Worm (Caenorhabditis elegans): ENCODE results near the gene Y43E12A.3.

DNA sequence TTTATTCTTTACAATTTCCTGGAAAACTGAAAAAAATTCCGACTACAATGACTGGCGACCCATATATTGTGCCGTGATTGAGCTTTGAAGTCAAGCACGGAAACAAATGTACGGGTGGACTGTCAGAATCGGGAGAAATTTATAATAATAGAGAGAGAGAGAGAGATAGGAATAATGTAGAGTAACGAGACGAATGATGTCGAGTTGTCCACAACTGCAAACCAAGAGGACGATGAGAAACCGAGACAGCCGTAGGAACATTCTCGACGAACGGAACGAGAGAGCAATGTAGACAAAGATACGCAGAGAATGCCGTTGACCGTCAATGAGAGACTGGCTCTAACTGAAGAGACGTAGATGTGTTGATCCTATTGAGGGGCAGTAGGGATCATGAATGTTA is 39.9 kb downstream of the Y43E12A.3 start:
- TF ChIP-seq mep-1 (tag; optimal IDR thresholded peaks at IDR 0.05), result peak; percentile 92
- peak; percentile 74 for TF ChIP-seq aly-2 (tag; optimal IDR thresholded peaks at IDR 0.05)
- TF ChIP-seq tbx-2 (tag; optimal IDR thresholded peaks at IDR 0.05), result peak; percentile 78
- peak; percentile 54 for TF ChIP-seq mef-2 (tag; optimal IDR thresholded peaks at IDR 0.05)
- TF ChIP-seq zip-4 (GFP tag; optimal IDR thresholded peaks at IDR 0.05), result no peak
- no peak for TF ChIP-seq ets-5 (GFP tag; IDR thresholded peaks at IDR 0.05)
- TF ChIP-seq tlp-1 (tag; optimal IDR thresholded peaks at IDR 0.05), result no peak
- peak; percentile 77 for TF ChIP-seq blmp-1 (tag; optimal IDR thresholded peaks at IDR 0.05)
- peak; percentile 10 for TF ChIP-seq snpc-4 (tag; optimal IDR thresholded peaks at IDR 0.05)
- TF ChIP-seq fkh-10 (GFP tag; optimal IDR thresholded peaks at IDR 0.05), result no peak
- peak; percentile 9 for TF ChIP-seq elt-2 (tag; optimal IDR thresholded peaks at IDR 0.05)

Measured in whole organism, L1 larva.